Worm (Caenorhabditis elegans) whole organism, late embryonic: Measurements from ENCODE around the gene F36D4.5.

Experiments
- ceh-2 ChIP-seq: sonication (generic microtip); optimal IDR thresholded peaks from 2 replicates; lab custom pipeline; 2016; ENCODE audit warnings: missing genotype, missing genetic modification characterization, missing compliant biosample characterization
- ceh-24 ChIP-seq: sonication (generic microtip); optimal IDR thresholded peaks from 2 replicates; lab custom pipeline; 2016; ENCODE audit warnings: mild to moderate bottlenecking, missing genetic modification characterization, missing compliant biosample characterization
- ceh-9 ChIP-seq: sonication (generic microtip); optimal IDR thresholded peaks from 2 replicates; lab custom pipeline; 2016; ENCODE audit warnings: mild to moderate bottlenecking, missing genetic modification characterization, inconsistent platforms, missing compliant biosample characterization
- dmd-4 ChIP-seq: sonication (generic microtip); optimal IDR thresholded peaks from 2 replicates; lab custom pipeline; 2016; ENCODE audit warnings: borderline replicate concordance, missing genetic modification characterization, missing compliant biosample characterization
- dve-1 ChIP-seq: sonication (generic microtip); optimal IDR thresholded peaks from 2 replicates; lab custom pipeline; 2017; ENCODE audit warnings: antibody characterized with exemption, mild to moderate bottlenecking, missing genetic modification characterization, missing compliant biosample characterization
- elt-4 ChIP-seq: sonication (generic microtip); optimal IDR thresholded peaks from 2 replicates; lab custom pipeline; 2016; ENCODE audit warnings: missing genetic modification characterization, missing compliant biosample characterization
- fax-1 ChIP-seq: sonication (generic microtip); optimal IDR thresholded peaks from 2 replicates; lab custom pipeline; 2016; ENCODE audit warnings: missing genotype, missing genetic modification characterization, missing compliant biosample characterization
- fkh-10 ChIP-seq: fragments of 150-350 bp; optimal IDR thresholded peaks from 2 replicates; lab custom pipeline; 2014; ENCODE audit warnings: missing biosample characterization, missing genetic modification reagents, missing genetic modification characterization
- hlh-30 ChIP-seq: sonication (generic microtip); optimal IDR thresholded peaks from 2 replicates; lab custom pipeline; 2017; ENCODE audit warnings: antibody characterized with exemption, missing genetic modification characterization, missing compliant biosample characterization; ENCODE audit not compliant: insufficient read depth
- pha-4 ChIP-seq: fragments of 150-350 bp; optimal IDR thresholded peaks from 2 replicates; lab custom pipeline; 2018; ENCODE audit warnings: missing biosample characterization, missing genetic modification reagents, missing genetic modification characterization
- pros-1 ChIP-seq: fragments of 150-350 bp; optimal IDR thresholded peaks from 2 replicates; lab custom pipeline; 2014; ENCODE audit warnings: missing biosample characterization, missing genetic modification reagents, missing genetic modification characterization
- rnt-1 ChIP-seq: sonication (generic microtip); optimal IDR thresholded peaks from 2 replicates; lab custom pipeline; 2016; ENCODE audit warnings: missing genetic modification characterization, missing compliant biosample characterization
- sox-4 ChIP-seq: sonication (generic microtip); optimal IDR thresholded peaks from 2 replicates; lab custom pipeline; 2017; ENCODE audit warnings: mild to moderate bottlenecking, missing genetic modification characterization, inconsistent platforms, missing compliant biosample characterization
- unc-55 ChIP-seq: sonication (generic microtip); optimal IDR thresholded peaks from 2 replicates; lab custom pipeline; 2017; ENCODE audit warnings: missing biosample characterization, missing genetic modification reagents, missing genetic modification characterization

ce11 chrV:9399886-9400373 lies 25.7 kb downstream of the F36D4.5 start, which contains the start of gene trpp-4:
- TF ChIP-seq pha-4 (tag; lab: Kevin White, UChicago) (no peak), dmd-4 (tag; lab: Kevin White, UChicago) (no peak), dve-1 (tag; lab: Kevin White, UChicago) (no peak), ceh-9 (tag; lab: Kevin White, UChicago) (no peak), ceh-24 (tag; lab: Kevin White, UChicago) (no peak), unc-55 (no peak), fkh-10 (GFP tag; lab: Kevin White, UChicago) (no peak), hlh-30 (tag; lab: Kevin White, UChicago) (no peak), pros-1 (tag; lab: Kevin White, UChicago) (no peak), sox-4 (tag; lab: Kevin White, UChicago) (no peak), elt-4 (tag; lab: Kevin White, UChicago) (no peak), fax-1 (tag; lab: Kevin White, UChicago) (no peak), rnt-1 (no peak), ceh-2 (tag; lab: Kevin White, UChicago) (no peak)
